Fruit fly (Drosophila melanogaster): ENCODE measurements around the gene CG11629.

DNA sequence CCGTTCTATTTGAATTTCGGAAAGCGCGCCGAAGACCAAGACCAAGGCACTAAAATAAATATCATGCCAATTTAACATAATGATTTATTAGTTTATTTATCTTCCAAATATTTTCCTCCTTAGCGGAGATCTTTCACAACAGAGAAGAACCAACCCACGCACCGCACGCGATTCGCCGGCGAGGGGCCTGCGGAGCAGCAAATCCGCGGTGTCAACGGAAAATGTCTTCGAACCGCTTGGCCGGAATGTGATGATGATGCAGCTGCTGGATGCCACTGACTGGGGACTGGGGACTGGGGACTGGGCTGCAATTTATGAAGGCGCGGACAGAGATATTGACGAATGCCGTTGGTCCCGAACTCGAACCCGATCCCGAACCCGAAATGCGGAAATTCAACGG, 10.5 kb downstream of the CG11629 start:
- no peak for TF ChIP-seq pan (optimal IDR thresholded peaks at IDR 0.05)
- TF ChIP-seq psq (optimal IDR thresholded peaks at IDR 0.05) = no peak
- no peak for TF ChIP-seq usp (GFP tag; optimal IDR thresholded peaks at IDR 0.05)
- no peak for TF ChIP-seq CG8478 (optimal IDR thresholded peaks at IDR 0.05)
- no peak for TF ChIP-seq Dll (optimal IDR thresholded peaks at IDR 0.05)

Measured in whole organism.